Worm (Caenorhabditis elegans) whole organism, L2 larva: ENCODE results near the gene clec-6.

Experiments
- C34F6.9 ChIP-seq: fragments of 150-350 bp; optimal IDR thresholded peaks from 2 replicates; lab custom pipeline; 2014; ENCODE audit warnings: missing biosample characterization, missing genetic modification characterization
- F13H6.1 ChIP-seq: sonication (generic microtip); optimal IDR thresholded peaks from 2 replicates; lab custom pipeline; 2016; ENCODE audit warnings: missing genetic modification characterization, missing compliant biosample characterization
- Y55F3AM.14 ChIP-seq: fragments of 200-800 bp; sonication (Bioruptor generic); optimal IDR thresholded peaks from 2 replicates; lab custom pipeline; 2018; ENCODE audit warnings: mild to moderate bottlenecking, missing genetic modification characterization, missing compliant biosample characterization
- ZK546.5 ChIP-seq: sonication (generic microtip); optimal IDR thresholded peaks from 2 replicates; lab custom pipeline; 2017; ENCODE audit warnings: missing biosample characterization, missing genetic modification characterization
- alr-1 ChIP-seq: fragments of 150-350 bp; optimal IDR thresholded peaks from 2 replicates; lab custom pipeline; 2014; ENCODE audit warnings: missing biosample characterization, missing genetic modification characterization
- aly-2 ChIP-seq: fragments of 150-350 bp; optimal IDR thresholded peaks from 2 replicates; lab custom pipeline; 2014; ENCODE audit warnings: missing biosample characterization, missing genetic modification characterization
- blmp-1 ChIP-seq: sonication (generic microtip); optimal IDR thresholded peaks from 2 replicates; lab custom pipeline; 2017; ENCODE audit warnings: missing genetic modification characterization, mild to moderate bottlenecking, missing compliant biosample characterization, antibody characterized with exemption, moderate library complexity; ENCODE audit not compliant: insufficient read depth
- ceh-16 ChIP-seq: fragments of 150-350 bp; optimal IDR thresholded peaks from 2 replicates; lab custom pipeline; 2014; ENCODE audit warnings: missing biosample characterization, missing genetic modification characterization
- ceh-82 ChIP-seq: fragments of 150-350 bp; optimal IDR thresholded peaks from 2 replicates; lab custom pipeline; 2014; ENCODE audit warnings: missing biosample characterization, missing genetic modification characterization
- crh-2 ChIP-seq: sonication (generic microtip); optimal IDR thresholded peaks from 2 replicates; lab custom pipeline; 2017; ENCODE audit warnings: missing biosample characterization, missing genetic modification characterization
- dmd-4 ChIP-seq: sonication (generic microtip); optimal IDR thresholded peaks from 2 replicates; lab custom pipeline; 2017; ENCODE audit warnings: missing biosample characterization, missing genetic modification characterization
- fos-1 ChIP-seq: fragments of 150-350 bp; optimal IDR thresholded peaks from 2 replicates; lab custom pipeline; 2014; ENCODE audit warnings: missing biosample characterization, missing genetic modification characterization
- gmeb-1 ChIP-seq: fragments of 150-350 bp; optimal IDR thresholded peaks from 2 replicates; lab custom pipeline; 2014; ENCODE audit warnings: missing biosample characterization, missing genetic modification characterization
- lin-11 ChIP-seq: fragments of 150-350 bp; sonication (generic microtip); optimal IDR thresholded peaks from 2 replicates; lab custom pipeline; 2014; ENCODE audit warnings: missing biosample characterization, missing genetic modification characterization, inconsistent platforms, mixed read lengths
- lin-39 ChIP-seq: fragments of 150-350 bp; optimal IDR thresholded peaks from 2 replicates; lab custom pipeline; 2014; ENCODE audit warnings: missing biosample characterization, missing genetic modification reagents, missing genetic modification characterization
- lsy-2 ChIP-seq, 2 experiments: fragments of 150-350 bp in 1 of 2; sonication (generic microtip) in 1 of 2; optimal IDR thresholded peaks; 2 replicates each; lab custom pipeline; 2014 to 2017; ENCODE audit warnings: missing biosample characterization in 2 of 2, missing genetic modification characterization in 2 of 2
- mab-5 ChIP-seq: fragments of 150-350 bp; optimal IDR thresholded peaks from 2 replicates; lab custom pipeline; 2014; ENCODE audit warnings: missing biosample characterization, missing genetic modification characterization
- mbf-1 ChIP-seq: sonication (generic microtip); optimal IDR thresholded peaks from 2 replicates; lab custom pipeline; 2017; ENCODE audit warnings: missing biosample characterization, missing genetic modification characterization
- mdl-1 ChIP-seq, 2 experiments: fragments of 150-350 bp in 1 of 2; sonication (generic microtip) in 1 of 2; optimal IDR thresholded peaks; 2 replicates each; lab custom pipeline; 2017; ENCODE audit warnings: missing biosample characterization in 2 of 2, missing genetic modification characterization in 2 of 2
- nhr-11 ChIP-seq: fragments of 150-350 bp; optimal IDR thresholded peaks from 2 replicates; lab custom pipeline; 2014; ENCODE audit warnings: missing biosample characterization, missing genetic modification characterization
- nhr-12 ChIP-seq: fragments of 150-350 bp; optimal IDR thresholded peaks from 2 replicates; lab custom pipeline; 2014; ENCODE audit warnings: missing biosample characterization, missing genetic modification characterization
- nhr-129 ChIP-seq: fragments of 150-350 bp; optimal IDR thresholded peaks from 2 replicates; lab custom pipeline; 2014; ENCODE audit warnings: missing biosample characterization, missing genetic modification characterization
- nhr-21 ChIP-seq: fragments of 150-350 bp; optimal IDR thresholded peaks from 2 replicates; lab custom pipeline; 2014; ENCODE audit warnings: missing biosample characterization, missing genetic modification characterization
- nhr-25 ChIP-seq: fragments of 150-350 bp; sonication (generic microtip); optimal IDR thresholded peaks from 3 replicates; lab custom pipeline; 2014; ENCODE audit warnings: missing biosample characterization, missing genetic modification characterization
- nhr-6 ChIP-seq: fragments of 150-350 bp; optimal IDR thresholded peaks from 2 replicates; lab custom pipeline; 2014; ENCODE audit warnings: missing biosample characterization, missing genetic modification characterization
- nhr-77 ChIP-seq: fragments of 150-350 bp; optimal IDR thresholded peaks from 2 replicates; lab custom pipeline; 2014; ENCODE audit warnings: missing biosample characterization, missing genetic modification characterization
- sem-4 ChIP-seq: fragments of 150-350 bp; optimal IDR thresholded peaks from 2 replicates; lab custom pipeline; 2014; ENCODE audit warnings: missing biosample characterization, missing genetic modification reagents, missing genetic modification characterization
- skn-1 ChIP-seq: sonication (generic microtip); optimal IDR thresholded peaks from 2 replicates; lab custom pipeline; 2017; ENCODE audit warnings: missing biosample characterization, missing genetic modification characterization
- sma-9 ChIP-seq, 2 experiments: fragments of 150-350 bp in 1 of 2; sonication (generic microtip) in 1 of 2; optimal IDR thresholded peaks; 2 replicates each; lab custom pipeline; 2014 to 2016; ENCODE audit warnings: missing genetic modification characterization in 2 of 2, mild to moderate bottlenecking in 1 of 2, missing biosample characterization in 1 of 2, missing compliant biosample characterization in 1 of 2, missing genetic modification reagents in 1 of 2, moderate library complexity in 1 of 2
- snpc-4 ChIP-seq: fragments of 150-350 bp; optimal IDR thresholded peaks from 2 replicates; lab custom pipeline; 2014; ENCODE audit warnings: missing biosample characterization, missing genetic modification characterization
- unc-39 ChIP-seq: fragments of 150-350 bp; optimal IDR thresholded peaks from 2 replicates; lab custom pipeline; 2014; ENCODE audit warnings: missing biosample characterization, missing genetic modification characterization
- unc-55 ChIP-seq: fragments of 150-350 bp; sonication (generic microtip); optimal IDR thresholded peaks from 3 replicates; lab custom pipeline; 2014; ENCODE audit warnings: missing biosample characterization, missing genetic modification reagents, missing genetic modification characterization
- zag-1 ChIP-seq: fragments of 150-350 bp; optimal IDR thresholded peaks from 2 replicates; lab custom pipeline; 2014; ENCODE audit warnings: missing biosample characterization, missing genetic modification characterization
- ztf-11 ChIP-seq: sonication (generic microtip); optimal IDR thresholded peaks from 2 replicates; lab custom pipeline; 2017; ENCODE audit warnings: missing biosample characterization, missing genetic modification characterization
- ztf-4 ChIP-seq: fragments of 150-350 bp; optimal IDR thresholded peaks from 2 replicates; lab custom pipeline; 2014; ENCODE audit warnings: missing biosample characterization, missing genetic modification characterization

clec-6 gene

DNA sequence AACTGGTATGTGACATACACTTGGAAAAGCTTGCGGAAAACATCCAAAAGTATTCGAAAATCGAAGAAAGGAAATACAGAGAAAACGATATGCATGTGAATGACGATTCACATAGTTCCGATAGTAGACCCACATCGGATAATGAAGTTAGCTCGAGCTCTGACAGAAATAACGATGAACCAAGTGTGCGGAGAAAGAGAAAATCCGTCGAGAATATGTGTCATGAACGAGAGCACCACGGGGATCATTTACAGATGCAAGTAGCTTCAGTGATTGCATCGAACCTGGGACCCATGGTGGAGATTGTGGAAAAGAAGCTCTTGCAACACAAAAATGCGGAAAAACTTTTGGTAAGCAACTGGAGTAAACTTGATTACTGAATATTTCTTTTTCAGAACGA, 30.3 kb downstream of the clec-6 start:
- TF ChIP-seq nhr-25 (no peak), ztf-11 (tag; lab: Kevin White, UChicago) (no peak), ztf-4 (tag; lab: Kevin White, UChicago) (no peak), blmp-1 (no peak)

DNA sequence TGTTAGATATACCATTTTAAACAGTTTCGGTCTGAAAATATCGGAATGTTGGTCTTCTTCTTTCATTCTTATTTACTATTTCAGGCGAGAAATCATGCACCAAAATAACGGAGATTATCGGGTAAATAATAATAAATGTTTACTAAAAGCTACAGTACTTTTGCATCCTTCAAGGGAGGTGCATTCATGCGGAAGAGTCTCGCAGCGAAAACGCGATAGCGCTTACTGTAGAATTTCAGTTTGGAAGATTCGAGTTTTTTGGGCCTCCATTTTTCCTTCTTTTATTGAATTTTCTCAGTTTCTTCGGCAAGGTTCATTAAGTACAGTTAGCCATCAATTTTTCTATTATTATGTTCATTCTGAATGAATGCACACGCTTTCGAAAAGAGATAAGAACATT, 31.1 kb downstream of the clec-6 start, which contains the start of gene C35D10.7:
Gene C35D10.7, plus strand, starts transcription at position 85 of the 400 bp plus-strand sequence.
- TF ChIP-seq nhr-12 (tag; lab: Kevin White, UChicago) (no peak), lin-39 (tag; lab: Kevin White, UChicago) (no peak), snpc-4 (tag; lab: Kevin White, UChicago) (no peak), zag-1 (tag; lab: Kevin White, UChicago) (no peak)

- TF ChIP-seq ZK546.5 (tag; lab: Kevin White, UChicago) (no peak), mdl-1 (tag; optimal IDR thresholded peaks at IDR 0.05; lab: Kevin White, UChicago) (no peak), dmd-4 (tag; lab: Kevin White, UChicago) (no peak), nhr-21 (no peak), ceh-82 (tag; lab: Kevin White, UChicago) (no peak), lin-11 (no peak), F13H6.1 (tag; lab: Kevin White, UChicago) (no peak), blmp-1 (no peak), sem-4 (tag; lab: Kevin White, UChicago) (no peak), ztf-4 (tag; lab: Kevin White, UChicago) (no peak), nhr-11 (tag; lab: Kevin White, UChicago) (no peak)
Observed at ce11 chrIII:4854918-4855317, 32.3 kb downstream of the clec-6 start, which contains the start of gene C35D10.8. Gene C35D10.8 (plus strand): TSS chrIII:4855218.

DNA sequence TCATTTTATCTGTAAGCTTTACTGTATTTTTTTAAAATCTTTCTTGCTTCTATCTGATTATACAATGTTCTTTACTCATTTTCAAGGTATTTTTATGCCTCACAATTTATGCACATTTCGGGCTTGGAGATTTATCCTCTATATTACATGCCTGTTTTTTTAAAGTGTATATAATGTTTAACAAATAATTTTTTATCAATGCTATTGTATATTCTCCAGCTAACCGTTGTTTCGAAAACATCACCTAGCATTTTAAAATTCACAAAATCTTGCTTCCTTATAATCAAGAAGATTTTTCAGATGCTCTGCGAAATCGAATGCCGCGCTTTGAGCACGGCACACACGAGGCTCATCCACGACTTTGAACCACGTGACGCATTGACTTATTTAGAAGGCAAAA, 35.2 kb downstream of the clec-6 start, which contains the start of gene ced-4:
Gene ced-4, plus strand, starts transcription at position 301 of the 400 bp plus-strand sequence.
- no peak for TF ChIP-seq nhr-6 (tag; lab: Kevin White, UChicago)
- no peak for TF ChIP-seq unc-39 (tag; lab: Kevin White, UChicago)
- no peak for TF ChIP-seq C34F6.9
- TF ChIP-seq ceh-82 (tag; lab: Kevin White, UChicago): no peak
- TF ChIP-seq Y55F3AM.14 (GFP tag; lab: Kevin White, UChicago): no peak
- TF ChIP-seq aly-2: no peak
- TF ChIP-seq mbf-1 (tag; lab: Kevin White, UChicago): no peak
- no peak for TF ChIP-seq ztf-4 (tag; lab: Kevin White, UChicago)
- TF ChIP-seq blmp-1: no peak
- TF ChIP-seq F13H6.1 (tag; lab: Kevin White, UChicago): no peak
- TF ChIP-seq nhr-129 (tag; lab: Kevin White, UChicago): no peak
- no peak for TF ChIP-seq dmd-4 (tag; lab: Kevin White, UChicago)
- no peak for TF ChIP-seq zag-1 (tag; lab: Kevin White, UChicago)
- no peak for TF ChIP-seq skn-1 (tag; lab: Kevin White, UChicago)
- TF ChIP-seq sma-9 (GFP tag; optimal IDR thresholded peaks at IDR 0.05; lab: Kevin White, UChicago): no peak
- TF ChIP-seq sma-9 (tag; optimal IDR thresholded peaks at IDR 0.05; lab: Kevin White, UChicago): no peak
- no peak for TF ChIP-seq alr-1 (tag; lab: Kevin White, UChicago)
- no peak for TF ChIP-seq unc-55 (GFP tag; lab: Kevin White, UChicago)
- no peak for TF ChIP-seq ZK546.5 (tag; lab: Kevin White, UChicago)

DNA sequence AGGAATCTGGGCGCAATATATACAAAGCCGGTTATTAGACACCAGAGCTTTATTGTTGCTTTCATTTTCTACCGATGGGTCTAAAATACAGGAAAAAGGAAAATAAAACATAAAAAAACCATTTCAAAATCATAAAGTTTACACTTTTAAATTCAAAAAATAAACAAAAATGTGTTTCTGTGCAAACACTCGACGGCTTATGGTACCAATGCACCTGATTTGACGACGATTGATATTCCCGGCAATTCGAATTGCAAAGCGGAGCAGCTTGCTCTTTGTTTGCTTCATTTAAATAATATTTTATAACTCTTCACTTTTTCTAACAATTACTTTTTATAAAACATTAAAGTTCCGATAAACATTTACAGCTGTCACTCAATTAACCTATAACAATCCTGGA, 37.1 kb downstream of the clec-6 start, which contains the start of gene F26A1.1:
Gene F26A1.1, plus strand, starts transcription at position 369 of the 400 bp plus-strand sequence.
- TF ChIP-seq nhr-129 (tag; lab: Kevin White, UChicago): peak; percentile 8
- no peak for TF ChIP-seq ceh-16
- peak; percentile 6 for TF ChIP-seq gmeb-1 (tag; lab: Kevin White, UChicago)
- TF ChIP-seq lsy-2 (tag; optimal IDR thresholded peaks at IDR 0.05; lab: Kevin White, UChicago): peak in 1 of 2 experiments; percentile 38
- peak; percentile 5 for TF ChIP-seq crh-2 (tag; lab: Kevin White, UChicago)
- peak; percentile 54 for TF ChIP-seq unc-55 (GFP tag; lab: Kevin White, UChicago)
- TF ChIP-seq, all 48 proteins: peak for 5

DNA sequence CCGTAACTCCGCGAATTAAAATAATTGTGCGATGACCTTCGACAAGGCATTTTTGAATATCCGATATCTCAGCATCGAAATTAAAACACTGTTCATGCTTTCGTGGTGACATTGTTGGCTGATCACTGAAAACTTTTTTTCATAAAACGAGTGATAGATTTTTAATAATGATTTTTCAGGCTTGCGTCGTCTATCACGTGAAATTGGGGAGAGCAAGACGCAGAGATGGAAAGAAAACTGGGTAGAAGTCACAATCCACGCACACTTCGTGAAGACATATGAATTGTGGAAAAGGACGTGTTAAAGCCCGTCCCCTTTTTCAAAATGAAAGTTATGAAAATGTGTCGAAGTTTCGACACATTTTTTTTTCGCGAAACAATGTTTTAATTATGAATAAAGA, 37.5 kb downstream of the clec-6 start, which contains the start of gene nonu-1:
Gene nonu-1, minus strand, starts transcription at position 169 of the 400 bp plus-strand sequence.
- no peak for TF ChIP-seq sem-4 (tag; lab: Kevin White, UChicago)
- TF ChIP-seq fos-1: no peak
- TF ChIP-seq nhr-77 (tag; lab: Kevin White, UChicago): no peak
- no peak for TF ChIP-seq ceh-16
- no peak for TF ChIP-seq ceh-82 (tag; lab: Kevin White, UChicago)
- no peak for TF ChIP-seq mab-5 (tag; lab: Kevin White, UChicago)
